Fruit fly (Drosophila melanogaster) whole organism, embryonic: ENCODE results near the gene mRpS25.

Experiments
- CG12219 ChIP-seq: fragments of 200-800 bp; sonication (Bioruptor generic); optimal IDR thresholded peaks from 3 replicates; lab custom pipeline; 2018; ENCODE audit warnings: missing biosample characterization, mild to moderate bottlenecking, missing genetic modification characterization
- CG12391 ChIP-seq: fragments of 200-800 bp; sonication (Bioruptor generic); optimal IDR thresholded peaks from 3 replicates; lab custom pipeline; 2018; ENCODE audit warnings: missing biosample characterization, mild to moderate bottlenecking, missing genetic modification characterization, moderate library complexity
- CG13424 ChIP-seq: fragments of 200-800 bp; sonication (Bioruptor generic); optimal IDR thresholded peaks from 2 replicates; lab custom pipeline; 2019; ENCODE audit warnings: missing biosample characterization, mild to moderate bottlenecking, missing genetic modification characterization, moderate library complexity
- CG15514 ChIP-seq: fragments of 200-800 bp; sonication (Bioruptor generic); optimal IDR thresholded peaks from 3 replicates; lab custom pipeline; 2017; ENCODE audit warnings: missing biosample characterization, missing genetic modification characterization, mild to moderate bottlenecking, moderate library complexity, missing genetic modification reagents
- CG17328 ChIP-seq: fragments of 200-800 bp; sonication (Bioruptor generic); IDR thresholded peaks from 2 replicates; pipeline ENCODE4 v1.3.6; 2022; ENCODE audit warnings: missing biosample characterization, missing genetic modification characterization
- CG18262 ChIP-seq: fragments of 200-800 bp; optimal IDR thresholded peaks from 3 replicates; lab custom pipeline; 2019; ENCODE audit warnings: missing biosample characterization, mild to moderate bottlenecking, missing genetic modification characterization, moderate library complexity
- CG2199 ChIP-seq: fragments of 200-800 bp; sonication (Bioruptor generic); IDR thresholded peaks from 3 replicates; pipeline ENCODE4 v1.3.6; 2022; ENCODE audit warnings: missing biosample characterization, missing genetic modification characterization
- CG2875 ChIP-seq: fragments of 200-800 bp; sonication (Bioruptor generic); optimal IDR thresholded peaks from 2 replicates; lab custom pipeline; 2017; ENCODE audit warnings: missing biosample characterization, mild to moderate bottlenecking, missing genetic modification characterization, missing genetic modification reagents
- CG31365 ChIP-seq: fragments of 200-800 bp; sonication (Bioruptor generic); optimal IDR thresholded peaks from 2 replicates; lab custom pipeline; 2018; ENCODE audit warnings: missing biosample characterization, mild to moderate bottlenecking, missing genetic modification characterization
- CG3407 ChIP-seq: fragments of 200-800 bp; sonication (Bioruptor generic); optimal IDR thresholded peaks from 2 replicates; lab custom pipeline; 2018; ENCODE audit warnings: missing biosample characterization, mild to moderate bottlenecking, missing genetic modification characterization
- CG7357 ChIP-seq: fragments of 200-800 bp; sonication (Bioruptor generic); IDR thresholded peaks from 3 replicates; pipeline ENCODE4 v1.3.6; 2022; ENCODE audit warnings: missing biosample characterization, missing genetic modification characterization
- CG7963 ChIP-seq: fragments of 200-800 bp; sonication (Bioruptor generic); IDR thresholded peaks from 3 replicates; pipeline ENCODE4 v1.3.6; 2022; ENCODE audit warnings: missing biosample characterization, missing genetic modification characterization; ENCODE audit not compliant: partially characterized antibody
- CoRest ChIP-seq: fragments of 200-800 bp; sonication (Bioruptor generic); optimal IDR thresholded peaks from 3 replicates; lab custom pipeline; 2018; ENCODE audit warnings: missing biosample characterization, mild to moderate bottlenecking, missing genetic modification characterization, moderate library complexity
- Dad ChIP-seq: fragments of 200-800 bp; sonication (Bioruptor generic); optimal IDR thresholded peaks from 3 replicates; lab custom pipeline; 2016; ENCODE audit warnings: missing biosample characterization, missing genetic modification characterization
- Dbx ChIP-seq: fragments of 200-800 bp; sonication (Bioruptor generic); IDR thresholded peaks from 3 replicates; pipeline ENCODE4 v1.3.6; 2022; ENCODE audit warnings: missing biosample characterization, missing genetic modification characterization
- Dll ChIP-seq: fragments of 200-800 bp; sonication (Bioruptor generic); IDR thresholded peaks from 4 replicates; pipeline ENCODE4 v1.3.6; 2022; ENCODE audit warnings: missing biosample characterization, missing genetic modification characterization; ENCODE audit not compliant: partially characterized antibody
- Doc3 ChIP-seq: fragments of 200-800 bp; sonication (Bioruptor generic); IDR thresholded peaks from 3 replicates; pipeline ENCODE4 v1.3.6; 2022; ENCODE audit warnings: missing biosample characterization, missing genetic modification characterization; ENCODE audit not compliant: partially characterized antibody
- Dp ChIP-seq: fragments of 200-800 bp; sonication (Bioruptor generic); optimal IDR thresholded peaks from 2 replicates; lab custom pipeline; 2018; ENCODE audit warnings: missing biosample characterization, mild to moderate bottlenecking, missing genetic modification characterization, moderate library complexity
- ERR ChIP-seq: fragments of 200-800 bp; sonication (Bioruptor generic); optimal IDR thresholded peaks from 2 replicates; lab custom pipeline; 2016; ENCODE audit warnings: missing biosample characterization, missing genetic modification characterization
- Gug ChIP-seq: fragments of 200-800 bp; sonication (Bioruptor generic); IDR thresholded peaks from 4 replicates; pipeline ENCODE4 v1.3.6; 2022; ENCODE audit warnings: missing biosample characterization, missing genetic modification characterization
- H15 ChIP-seq: fragments of 200-800 bp; sonication (Bioruptor generic); IDR thresholded peaks from 3 replicates; pipeline ENCODE4 v1.3.6; 2022; ENCODE audit warnings: missing biosample characterization, missing genetic modification characterization
- HHEX ChIP-seq: fragments of 200-800 bp; sonication (Bioruptor generic); optimal IDR thresholded peaks from 3 replicates; lab custom pipeline; 2017; ENCODE audit warnings: missing biosample characterization, mild to moderate bottlenecking, missing genetic modification characterization, missing genetic modification reagents
- Hmx ChIP-seq: fragments of 200-800 bp; sonication (Bioruptor generic); optimal IDR thresholded peaks from 2 replicates; lab custom pipeline; 2016; ENCODE audit warnings: missing biosample characterization, missing genetic modification characterization
- Hsf ChIP-seq: fragments of 200-800 bp; sonication (Bioruptor generic); optimal IDR thresholded peaks from 3 replicates; lab custom pipeline; 2016; ENCODE audit warnings: missing biosample characterization, missing genetic modification characterization
- Mad ChIP-seq: fragments of 200-800 bp; sonication (Bioruptor generic); optimal IDR thresholded peaks from 2 replicates; lab custom pipeline; 2016; ENCODE audit warnings: missing biosample characterization, missing genetic modification characterization
- NK7.1 ChIP-seq: fragments of 200-800 bp; sonication (Bioruptor generic); optimal IDR thresholded peaks from 3 replicates; lab custom pipeline; 2016; ENCODE audit warnings: missing biosample characterization, missing genetic modification characterization
- Neu2 ChIP-seq: fragments of 200-800 bp; sonication (Bioruptor generic); optimal IDR thresholded peaks from 3 replicates; lab custom pipeline; 2016; ENCODE audit warnings: missing biosample characterization, missing genetic modification characterization, borderline replicate concordance
- NfI ChIP-seq: fragments of 200-800 bp; sonication (Bioruptor generic); optimal IDR thresholded peaks from 3 replicates; lab custom pipeline; 2018; ENCODE audit warnings: missing biosample characterization, mild to moderate bottlenecking, missing genetic modification characterization, moderate library complexity
- Scr ChIP-seq: fragments of 200-800 bp; sonication (Bioruptor generic); IDR thresholded peaks from 2 replicates; pipeline ENCODE4 v1.3.6; 2022; ENCODE audit warnings: missing biosample characterization, missing genetic modification characterization; ENCODE audit not compliant: partially characterized antibody
- Trl ChIP-seq, 3 experiments: fragments of >200 bp in 2 of 3; fragments of 200-800 bp in 1 of 3; sonication (Bioruptor generic) in 1 of 3; optimal IDR thresholded peaks; 2 replicates in 1 of 3; 3 replicates in 2 of 3; lab custom pipeline; 2016 to 2017; ENCODE audit warnings: missing biosample characterization in 1 of 3, missing genetic modification characterization in 1 of 3
- YL-1 ChIP-seq: fragments of 200-800 bp; sonication (Bioruptor generic); optimal IDR thresholded peaks from 3 replicates; lab custom pipeline; 2017; ENCODE audit warnings: missing biosample characterization, mild to moderate bottlenecking, missing genetic modification characterization
- abd-A ChIP-seq: fragments of 200-800 bp; sonication (Bioruptor generic); optimal IDR thresholded peaks from 3 replicates; lab custom pipeline; 2019; ENCODE audit warnings: missing biosample characterization, mild to moderate bottlenecking, missing genetic modification characterization, moderate library complexity
- ac ChIP-seq: fragments of 200-800 bp; sonication (Bioruptor generic); optimal IDR thresholded peaks from 3 replicates; lab custom pipeline; 2017; ENCODE audit warnings: missing biosample characterization, mild to moderate bottlenecking, missing genetic modification characterization
- ase ChIP-seq: fragments of 200-800 bp; sonication (Bioruptor generic); IDR thresholded peaks from 3 replicates; pipeline ENCODE4 v1.3.6; 2022; ENCODE audit warnings: missing biosample characterization, missing genetic modification characterization
- croc ChIP-seq: fragments of 200-800 bp; sonication (Bioruptor generic); conservative IDR thresholded peaks from 3 replicates; pipeline ENCODE4 v1.3.6; 2022; ENCODE audit warnings: missing biosample characterization, missing genetic modification characterization
- dati ChIP-seq: fragments of 200-800 bp; sonication (Bioruptor generic); IDR thresholded peaks from 2 replicates; pipeline ENCODE4 v1.3.6; 2022; ENCODE audit warnings: missing biosample characterization, missing genetic modification characterization
- fd102C ChIP-seq: fragments of 200-800 bp; sonication (Bioruptor generic); optimal IDR thresholded peaks from 2 replicates; lab custom pipeline; 2018; ENCODE audit warnings: missing biosample characterization, mild to moderate bottlenecking, missing genetic modification characterization, moderate library complexity
- gce ChIP-seq: fragments of 200-800 bp; sonication (Bioruptor generic); IDR thresholded peaks from 3 replicates; pipeline ENCODE4 v1.3.6; 2022; ENCODE audit warnings: missing biosample characterization, missing genetic modification characterization
- gcm2 ChIP-seq: fragments of 200-800 bp; sonication (Bioruptor generic); optimal IDR thresholded peaks from 2 replicates; lab custom pipeline; 2016; ENCODE audit warnings: missing biosample characterization, missing genetic modification characterization
- gfzf ChIP-seq: fragments of 200-800 bp; sonication (Bioruptor generic); optimal IDR thresholded peaks from 2 replicates; lab custom pipeline; 2016; ENCODE audit warnings: missing biosample characterization, mild to moderate bottlenecking, missing genetic modification characterization, moderate library complexity
- gt ChIP-seq: fragments of 200-800 bp; sonication (Bioruptor generic); IDR thresholded peaks from 2 replicates; pipeline ENCODE4 v1.3.6; 2022; ENCODE audit warnings: missing biosample characterization, missing genetic modification characterization
- kah ChIP-seq: fragments of 200-800 bp; sonication (Bioruptor generic); optimal IDR thresholded peaks from 2 replicates; lab custom pipeline; 2018; ENCODE audit warnings: missing biosample characterization, mild to moderate bottlenecking, missing genetic modification characterization
- lbe ChIP-seq: fragments of 200-800 bp; sonication (Bioruptor generic); optimal IDR thresholded peaks from 2 replicates; lab custom pipeline; 2016; ENCODE audit warnings: missing biosample characterization, mild to moderate bottlenecking, missing genetic modification characterization
- lov ChIP-seq, 2 experiments: fragments of 200-800 bp in 1 of 2; fragments of >200 bp in 1 of 2; sonication (Bioruptor generic) in 1 of 2; IDR thresholded peaks in 1 of 2; optimal IDR thresholded peaks in 1 of 2; 2 replicates in 1 of 2; 3 replicates in 1 of 2; pipeline versions ENCODE4 v1.3.6 to Lab custom; 2017 to 2022; ENCODE audit warnings: missing biosample characterization in 1 of 2, missing genetic modification characterization in 1 of 2
- pros ChIP-seq: fragments of 200-800 bp; sonication (Bioruptor generic); optimal IDR thresholded peaks from 3 replicates; lab custom pipeline; 2019; ENCODE audit warnings: missing biosample characterization, mild to moderate bottlenecking, missing genetic modification characterization, moderate library complexity
- ro ChIP-seq: fragments of 200-800 bp; sonication (Bioruptor generic); IDR thresholded peaks from 2 replicates; pipeline ENCODE4 v1.3.6; 2022; ENCODE audit warnings: missing biosample characterization, missing genetic modification characterization
- shn ChIP-seq: fragments of 200-800 bp; sonication (Bioruptor generic); optimal IDR thresholded peaks from 3 replicates; lab custom pipeline; 2016; ENCODE audit warnings: missing biosample characterization, missing genetic modification characterization
- slbo ChIP-seq: fragments of 200-800 bp; sonication (Bioruptor generic); IDR thresholded peaks from 2 replicates; pipeline ENCODE4 v1.3.6; 2022; ENCODE audit warnings: missing biosample characterization, missing genetic modification characterization

Gene mRpS25

DNA sequence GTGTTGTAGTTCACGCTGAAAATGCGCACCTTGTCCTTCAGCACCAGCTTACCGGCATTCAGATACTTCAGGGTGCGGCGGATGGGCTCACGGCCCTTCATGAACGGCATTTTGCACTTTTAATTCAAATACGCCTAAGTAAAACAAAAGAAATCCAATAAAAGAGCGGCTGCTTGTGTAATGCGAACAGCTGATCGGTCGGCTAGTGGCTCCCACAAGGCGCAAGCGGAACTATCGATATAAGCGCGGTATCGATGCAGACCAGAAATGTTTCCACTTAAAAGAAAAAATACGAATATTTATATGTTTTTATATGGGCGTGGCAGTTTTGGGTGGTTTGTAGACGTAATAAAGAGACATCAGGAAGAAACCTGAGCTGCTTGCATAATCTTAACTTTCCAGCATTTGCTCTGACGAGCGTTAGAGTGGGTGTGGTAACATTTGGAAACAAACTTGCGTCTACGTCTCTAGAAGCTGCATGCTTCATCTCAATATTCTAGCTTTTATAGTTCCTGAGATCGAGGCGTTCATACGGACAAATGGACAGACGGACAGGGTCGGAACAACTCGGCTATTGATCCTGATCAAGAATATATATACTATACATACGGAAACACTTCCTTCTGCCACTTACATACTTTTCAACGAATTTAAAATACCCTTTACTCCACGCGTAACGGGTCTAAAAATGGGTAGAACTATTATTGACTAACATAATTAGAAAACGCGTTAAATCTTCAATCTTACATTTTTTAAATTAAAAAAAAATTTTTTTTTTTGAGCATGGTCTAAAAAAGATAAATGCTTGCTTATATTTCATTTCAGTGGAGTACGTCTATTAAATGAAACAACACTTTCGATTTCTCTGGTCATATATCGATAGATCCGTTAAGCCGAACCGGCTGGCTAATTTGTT is at the start of gene mRpS25, which contains the start of gene nmdyn-D6:
mRpS25 (minus strand) TSS at position 199 of the 916 bp plus-strand sequence.
nmdyn-D6 (plus strand) TSS at position 894 of the 916 bp plus-strand sequence.
- TF ChIP-seq CG7357 (peak; percentile 86), gfzf (GFP tag; lab: Kevin White, UChicago) (no peak), CG7963 (GFP tag; lab: Robert Waterston, UW) (no peak), shn (GFP tag; lab: Kevin White, UChicago) (no peak), YL-1 (GFP tag; lab: Kevin White, UChicago) (no peak), CG3407 (no peak), Dll (GFP tag; lab: Robert Waterston, UW) (peak; percentile 56), CG31365 (tag; lab: Kevin White, UChicago) (no peak), CG18262 (peak; percentile 40), CG15514 (no peak), Doc3 (GFP tag; lab: Robert Waterston, UW) (0 out of 3 replicates have a peak, but pooled peaks have one; percentile 36), CG12219 (GFP tag; lab: Kevin White, UChicago) (no peak), ase (no peak), CG2875 (GFP tag; lab: Kevin White, UChicago) (no peak), ERR (GFP tag; lab: Kevin White, UChicago) (no peak), abd-A (tag; lab: Kevin White, UChicago) (no peak), gcm2 (GFP tag; lab: Kevin White, UChicago) (no peak), slbo (peak; percentile 68), CoRest (tag; lab: Kevin White, UChicago) (peak; percentile 55), kah (GFP tag; lab: Kevin White, UChicago) (no peak), fd102C (no peak), HHEX (no peak), Gug (no peak), Hmx (GFP tag; lab: Kevin White, UChicago) (no peak), Scr (peak; percentile 62), ac (GFP tag; lab: Kevin White, UChicago) (no peak), Dad (GFP tag; lab: Kevin White, UChicago) (no peak), Hsf (GFP tag; lab: Kevin White, UChicago) (peak; percentile 44), NK7.1 (GFP tag; lab: Kevin White, UChicago) (no peak), lov (optimal IDR thresholded peaks at IDR 0.05; lab: Kevin White, UChicago) (no peak), lov (GFP tag; IDR thresholded peaks at IDR 0.05; lab: Robert Waterston, UW) (no peak), H15 (GFP tag; lab: Robert Waterston, UW) (peak; percentile 34; the same call in 1 of the 3 replicates), Mad (no peak), lbe (GFP tag; lab: Kevin White, UChicago) (no peak), gce (GFP tag; lab: Robert Waterston, UW) (no peak), Trl (optimal IDR thresholded peaks at IDR 0.05; lab: Kevin White, UChicago) (no peak), Trl (GFP tag; optimal IDR thresholded peaks at IDR 0.05; lab: Kevin White, UChicago) (peak; percentile 9), gt (no peak), pros (no peak), CG12391 (tag; lab: Kevin White, UChicago) (peak; percentile 35), NfI (GFP tag; lab: Kevin White, UChicago) (no peak), CG17328 (GFP tag; lab: Robert Waterston, UW) (no peak), CG2199 (GFP tag; lab: Robert Waterston, UW) (no peak), croc (GFP tag; lab: Robert Waterston, UW) (no peak), Dp (GFP tag; lab: Kevin White, UChicago) (no peak), CG13424 (no peak), Dbx (GFP tag; lab: Robert Waterston, UW) (no peak), ro (GFP tag; lab: Robert Waterston, UW) (no peak), Neu2 (GFP tag; lab: Kevin White, UChicago) (no peak), dati (no peak)
